Worm (Caenorhabditis elegans) whole organism, midembryonic: ENCODE data around the gene sma-2.

Source experiments
- T22C8.4 ChIP-seq: fragments of 200-800 bp; sonication (Bioruptor generic); IDR thresholded peaks from 2 replicates; pipeline ENCODE4 v1.3.6; 2022; ENCODE audit warnings: missing genetic modification characterization, missing compliant biosample characterization
- cog-1 ChIP-seq: sonication (generic microtip); optimal IDR thresholded peaks from 2 replicates; lab custom pipeline; 2016; ENCODE audit warnings: missing genetic modification characterization, missing compliant biosample characterization
- flt-1 ChIP-seq: fragments of 200-800 bp; sonication (Bioruptor generic); IDR thresholded peaks from 2 replicates; pipeline ENCODE4 v1.3.6; 2022; ENCODE audit warnings: missing genetic modification characterization, missing compliant biosample characterization
- klf-2 ChIP-seq: fragments of 200-800 bp; sonication (Bioruptor generic); conservative IDR thresholded peaks from 2 replicates; pipeline ENCODE4 v1.3.6; 2022; ENCODE audit warnings: missing genetic modification reagents, missing genetic modification characterization, missing compliant biosample characterization
- med-1 ChIP-seq: sonication (generic microtip); optimal IDR thresholded peaks from 2 replicates; lab custom pipeline; 2017; ENCODE audit warnings: missing genetic modification characterization, mild to moderate bottlenecking, missing compliant biosample characterization, antibody characterized with exemption, missing genetic modification reagents; ENCODE audit not compliant: insufficient read depth
- ref-1 ChIP-seq: fragments of 200-800 bp; sonication (Bioruptor generic); conservative IDR thresholded peaks from 2 replicates; pipeline ENCODE4 v1.3.6; 2022; ENCODE audit warnings: missing genetic modification reagents, missing genetic modification characterization, missing compliant biosample characterization
- tab-1 ChIP-seq: fragments of 200-800 bp; sonication (Bioruptor generic); IDR thresholded peaks from 2 replicates; pipeline ENCODE4 v1.3.6; 2022; ENCODE audit warnings: missing genetic modification characterization, missing compliant biosample characterization
- ztf-23 ChIP-seq: fragments of 200-800 bp; sonication (Bioruptor generic); IDR thresholded peaks from 2 replicates; pipeline ENCODE4 v1.3.6; 2022; ENCODE audit warnings: missing genetic modification reagents, missing genetic modification characterization, missing compliant biosample characterization
- ztf-29 ChIP-seq: fragments of 200-800 bp; sonication (Bioruptor generic); IDR thresholded peaks from 2 replicates; pipeline ENCODE4 v1.3.6; 2022; ENCODE audit warnings: missing genetic modification reagents, missing genetic modification characterization, missing compliant biosample characterization

sma-2 gene

ce11 chrIII:8750606-8751005 is 1.1 kb downstream of the sma-2 start, which contains the start of gene ugtp-1:
TSS of gene ugtp-1 (minus strand) at chrIII:8750706.
- TF ChIP-seq med-1 (GFP tag; lab: Kevin White, UChicago) (no peak), flt-1 (GFP tag; lab: Robert Waterston, UW) (no peak), tab-1 (GFP tag; lab: Robert Waterston, UW) (no peak), ztf-29 (GFP tag; lab: Robert Waterston, UW) (no peak), ztf-23 (GFP tag; lab: Robert Waterston, UW) (no peak), klf-2 (GFP tag; lab: Robert Waterston, UW) (no peak), ref-1 (GFP tag; lab: Robert Waterston, UW) (no peak), cog-1 (tag; lab: Kevin White, UChicago) (no peak), T22C8.4 (no peak)

ce11 chrIII:8754682-8755081 is 5.2 kb downstream of the sma-2 start, which contains the start of gene tomm-70:
TSS of gene tomm-70 (minus strand) at chrIII:8754750.
- TF ChIP-seq flt-1 (GFP tag; lab: Robert Waterston, UW): no peak
- no peak for TF ChIP-seq klf-2 (GFP tag; lab: Robert Waterston, UW)
- TF ChIP-seq med-1 (GFP tag; lab: Kevin White, UChicago): no peak
- TF ChIP-seq tab-1 (GFP tag; lab: Robert Waterston, UW): no peak
- no peak for TF ChIP-seq ztf-23 (GFP tag; lab: Robert Waterston, UW)
- TF ChIP-seq T22C8.4: no peak

- no peak for TF ChIP-seq tab-1 (GFP tag; lab: Robert Waterston, UW)
- TF ChIP-seq flt-1 (GFP tag; lab: Robert Waterston, UW): no peak
- no peak for TF ChIP-seq med-1 (GFP tag; lab: Kevin White, UChicago)
- no peak for TF ChIP-seq klf-2 (GFP tag; lab: Robert Waterston, UW)
- no peak for TF ChIP-seq cog-1 (tag; lab: Kevin White, UChicago)
- TF ChIP-seq ref-1 (GFP tag; lab: Robert Waterston, UW): no peak
- TF ChIP-seq ztf-29 (GFP tag; lab: Robert Waterston, UW): no peak
- no peak for TF ChIP-seq T22C8.4
- TF ChIP-seq ztf-23 (GFP tag; lab: Robert Waterston, UW): no peak
Measured at ce11 chrIII:8761040-8761654, 11.7 kb downstream of the sma-2 start, which contains the start of gene aak-1. TSS of gene aak-1 (minus strand) at chrIII:8761090.

ce11 chrIII:8762016-8762415 is 12.5 kb downstream of the sma-2 start:
- TF ChIP-seq ztf-29 (GFP tag; lab: Robert Waterston, UW) (no peak), ref-1 (GFP tag; lab: Robert Waterston, UW) (no peak), cog-1 (tag; lab: Kevin White, UChicago) (no peak)

ce11 chrIII:8763111-8763510 is 13.6 kb downstream of the sma-2 start:
- no peak for TF ChIP-seq T22C8.4
- TF ChIP-seq cog-1 (tag; lab: Kevin White, UChicago): no peak
- no peak for TF ChIP-seq klf-2 (GFP tag; lab: Robert Waterston, UW)
- no peak for TF ChIP-seq ztf-29 (GFP tag; lab: Robert Waterston, UW)
- no peak for TF ChIP-seq tab-1 (GFP tag; lab: Robert Waterston, UW)
- TF ChIP-seq ztf-23 (GFP tag; lab: Robert Waterston, UW): no peak
- no peak for TF ChIP-seq med-1 (GFP tag; lab: Kevin White, UChicago)
- TF ChIP-seq ref-1 (GFP tag; lab: Robert Waterston, UW): no peak
- TF ChIP-seq flt-1 (GFP tag; lab: Robert Waterston, UW): no peak

ce11 chrIII:8765030-8765429 is 15.6 kb downstream of the sma-2 start:
- TF ChIP-seq cog-1 (tag; lab: Kevin White, UChicago): no peak
- TF ChIP-seq ref-1 (GFP tag; lab: Robert Waterston, UW): no peak
- TF ChIP-seq flt-1 (GFP tag; lab: Robert Waterston, UW): no peak
- TF ChIP-seq klf-2 (GFP tag; lab: Robert Waterston, UW): no peak

- TF ChIP-seq tab-1 (GFP tag; lab: Robert Waterston, UW): no peak
- no peak for TF ChIP-seq flt-1 (GFP tag; lab: Robert Waterston, UW)
- TF ChIP-seq klf-2 (GFP tag; lab: Robert Waterston, UW): no peak
- TF ChIP-seq T22C8.4: no peak
- no peak for TF ChIP-seq ztf-23 (GFP tag; lab: Robert Waterston, UW)
- no peak for TF ChIP-seq ztf-29 (GFP tag; lab: Robert Waterston, UW)
- TF ChIP-seq med-1 (GFP tag; lab: Kevin White, UChicago): no peak
- no peak for TF ChIP-seq cog-1 (tag; lab: Kevin White, UChicago)
- no peak for TF ChIP-seq ref-1 (GFP tag; lab: Robert Waterston, UW)
Measured at ce11 chrIII:8766467-8766866, 17.0 kb downstream of the sma-2 start.

ce11 chrIII:8767292-8767829 is 17.9 kb downstream of the sma-2 start, which contains the start of gene mig-22:
TSS of gene mig-22 (minus strand) at chrIII:8767342.
- TF ChIP-seq med-1 (GFP tag; lab: Kevin White, UChicago): no peak
- TF ChIP-seq klf-2 (GFP tag; lab: Robert Waterston, UW): no peak
- no peak for TF ChIP-seq cog-1 (tag; lab: Kevin White, UChicago)
- TF ChIP-seq T22C8.4: no peak
- TF ChIP-seq ref-1 (GFP tag; lab: Robert Waterston, UW): no peak
- TF ChIP-seq tab-1 (GFP tag; lab: Robert Waterston, UW): no peak
- no peak for TF ChIP-seq ztf-23 (GFP tag; lab: Robert Waterston, UW)
- TF ChIP-seq flt-1 (GFP tag; lab: Robert Waterston, UW): no peak

ce11 chrIII:8767889-8768361 is 18.4 kb downstream of the sma-2 start, which contains the start of gene mtss-1:
TSS of gene mtss-1 (plus strand) at chrIII:8768311.
- peak; percentile 88 for TF ChIP-seq ztf-23 (GFP tag; lab: Robert Waterston, UW)
- peak; percentile 87 for TF ChIP-seq tab-1 (GFP tag; lab: Robert Waterston, UW)
- peak; percentile 71 for TF ChIP-seq T22C8.4
- TF ChIP-seq klf-2 (GFP tag; lab: Robert Waterston, UW): peak; percentile 76
- peak; percentile 75 for TF ChIP-seq ztf-29 (GFP tag; lab: Robert Waterston, UW)
- TF ChIP-seq flt-1 (GFP tag; lab: Robert Waterston, UW): peak; percentile 90
- TF ChIP-seq ref-1 (GFP tag; lab: Robert Waterston, UW): no peak
- peak; percentile 71 for TF ChIP-seq cog-1 (tag; lab: Kevin White, UChicago)
- peak; percentile 94 for TF ChIP-seq med-1 (GFP tag; lab: Kevin White, UChicago)
